Fruit fly (Drosophila melanogaster) whole organism, prepupa: ENCODE results near the gene ECSIT.

Source experiments
- CG15336 ChIP-seq: fragments of 200-800 bp; sonication (Bioruptor generic); IDR thresholded peaks from 2 replicates; pipeline ENCODE4 v1.3.6; 2022; ENCODE audit warnings: missing biosample characterization, missing genetic modification characterization
- CG16779 ChIP-seq: fragments of 200-800 bp; sonication (Bioruptor generic); optimal IDR thresholded peaks from 3 replicates; lab custom pipeline; 2017; ENCODE audit warnings: missing biosample characterization, mild to moderate bottlenecking, missing genetic modification characterization
- Hr38 ChIP-seq: sonication (Bioruptor generic); optimal IDR thresholded peaks from 2 replicates; lab custom pipeline; 2016; ENCODE audit warnings: missing biosample characterization, missing genetic modification characterization
- Hr4 ChIP-seq: fragments of 200-800 bp; sonication (Bioruptor generic); optimal IDR thresholded peaks from 3 replicates; lab custom pipeline; 2016; ENCODE audit warnings: missing biosample characterization, missing genetic modification characterization
- Lpt ChIP-seq: fragments of 200-800 bp; sonication (Bioruptor generic); optimal IDR thresholded peaks from 3 replicates; lab custom pipeline; 2016; ENCODE audit warnings: missing biosample characterization, missing genetic modification characterization
- Sox14 ChIP-seq: fragments of 200-800 bp; sonication (Bioruptor generic); optimal IDR thresholded peaks from 3 replicates; lab custom pipeline; 2016; ENCODE audit warnings: missing biosample characterization, missing genetic modification characterization
- net ChIP-seq: fragments of 200-800 bp; sonication (Bioruptor generic); optimal IDR thresholded peaks from 3 replicates; lab custom pipeline; 2016; ENCODE audit warnings: missing biosample characterization, missing genetic modification characterization
- salr ChIP-seq, 2 experiments: fragments of 200-800 bp; sonication (Bioruptor generic); optimal IDR thresholded peaks; 3 replicates each; lab custom pipeline; 2016 to 2018; ENCODE audit warnings: missing biosample characterization in 2 of 2, missing genetic modification characterization in 2 of 2, mild to moderate bottlenecking in 1 of 2

dm6 chr3R:5860736-5861217, 4.4 kb downstream of the ECSIT start:
- TF ChIP-seq CG16779 (tag; lab: Kevin White, UChicago): no peak
- TF ChIP-seq CG15336: no peak
- no peak for TF ChIP-seq Hr4 (GFP tag; lab: Kevin White, UChicago)
- no peak for TF ChIP-seq Hr38 (GFP tag; lab: Kevin White, UChicago)
- TF ChIP-seq Sox14 (GFP tag; lab: Kevin White, UChicago): no peak
- no peak for TF ChIP-seq salr (GFP tag; optimal IDR thresholded peaks at IDR 0.05; lab: Kevin White, UChicago)
- TF ChIP-seq Lpt (GFP tag; lab: Kevin White, UChicago): no peak
- TF ChIP-seq net (GFP tag; lab: Kevin White, UChicago): no peak
